Worm (Caenorhabditis elegans) whole organism, midembryonic: ENCODE results near the gene K09B11.4.

Experiments used
- cog-1 ChIP-seq: sonication (generic microtip); optimal IDR thresholded peaks from 2 replicates; lab custom pipeline; 2016; ENCODE audit warnings: missing genetic modification characterization, missing compliant biosample characterization
- flt-1 ChIP-seq: fragments of 200-800 bp; sonication (Bioruptor generic); IDR thresholded peaks from 2 replicates; pipeline ENCODE4 v1.3.6; 2022; ENCODE audit warnings: missing genetic modification characterization, missing compliant biosample characterization
- klf-2 ChIP-seq: fragments of 200-800 bp; sonication (Bioruptor generic); conservative IDR thresholded peaks from 2 replicates; pipeline ENCODE4 v1.3.6; 2022; ENCODE audit warnings: missing genetic modification reagents, missing genetic modification characterization, missing compliant biosample characterization
- med-1 ChIP-seq: sonication (generic microtip); optimal IDR thresholded peaks from 2 replicates; lab custom pipeline; 2017; ENCODE audit warnings: missing genetic modification characterization, mild to moderate bottlenecking, missing compliant biosample characterization, antibody characterized with exemption, missing genetic modification reagents; ENCODE audit not compliant: insufficient read depth
- ref-1 ChIP-seq: fragments of 200-800 bp; sonication (Bioruptor generic); conservative IDR thresholded peaks from 2 replicates; pipeline ENCODE4 v1.3.6; 2022; ENCODE audit warnings: missing genetic modification reagents, missing genetic modification characterization, missing compliant biosample characterization
- ztf-23 ChIP-seq: fragments of 200-800 bp; sonication (Bioruptor generic); IDR thresholded peaks from 2 replicates; pipeline ENCODE4 v1.3.6; 2022; ENCODE audit warnings: missing genetic modification reagents, missing genetic modification characterization, missing compliant biosample characterization

DNA sequence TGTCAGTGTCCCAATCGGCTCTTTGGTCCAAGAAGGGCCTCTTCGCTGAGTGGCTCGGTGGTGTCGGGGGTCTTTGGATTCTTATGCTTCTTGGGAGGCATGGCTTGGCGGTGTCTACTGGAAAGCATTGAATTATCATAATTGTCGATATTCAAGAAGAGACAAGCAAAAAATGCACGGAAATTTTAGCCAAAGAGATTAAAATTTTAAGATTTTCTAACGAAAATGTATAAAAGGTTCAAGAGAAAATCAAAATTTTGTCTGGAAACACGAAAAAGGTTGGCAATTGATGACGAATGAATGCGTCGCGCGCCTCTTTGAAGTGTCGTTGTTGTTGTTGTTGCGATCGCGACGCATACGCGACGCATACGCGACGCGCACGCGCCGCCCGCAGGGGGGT is 31.5 kb downstream of the K09B11.4 start, which contains the start of gene Y38H8A.12:
- TF ChIP-seq cog-1 (tag; lab: Kevin White, UChicago) (no peak), klf-2 (GFP tag; lab: Robert Waterston, UW) (no peak), med-1 (no peak), ztf-23 (GFP tag; lab: Robert Waterston, UW) (no peak), flt-1 (GFP tag; lab: Robert Waterston, UW) (no peak), ref-1 (GFP tag; lab: Robert Waterston, UW) (no peak)
